Worm (Caenorhabditis elegans): ENCODE measurements around the gene igcm-1.

igcm-1 gene

ce11 chrX:813063-813462, 38.3 kb downstream of the igcm-1 start, which contains the start of gene F25E2.3:
TSS of gene F25E2.3 (minus strand) at chrX:813163.
- TF ChIP-seq lin-13 (tag; optimal IDR thresholded peaks at IDR 0.05) (no peak), nhr-12 (tag; optimal IDR thresholded peaks at IDR 0.05) (no peak)

ce11 chrX:812264-812663, 39.1 kb downstream of the igcm-1 start:
- no peak for TF ChIP-seq unc-62 (GFP tag; optimal IDR thresholded peaks at IDR 0.05)
- TF ChIP-seq sem-2 (GFP tag; optimal IDR thresholded peaks at IDR 0.05), result no peak
- peak; percentile 93 for TF ChIP-seq hlh-1 (tag; optimal IDR thresholded peaks at IDR 0.05)
- TF ChIP-seq M03D4.4 (tag; optimal IDR thresholded peaks at IDR 0.05), result no peak
- TF ChIP-seq tbx-8 (GFP tag; optimal IDR thresholded peaks at IDR 0.05), result no peak
- TF ChIP-seq ham-2 (GFP tag; optimal IDR thresholded peaks at IDR 0.05), result no peak
- no peak for TF ChIP-seq mep-1 (tag; optimal IDR thresholded peaks at IDR 0.05)
- no peak for TF ChIP-seq ztf-11 (tag; optimal IDR thresholded peaks at IDR 0.05)
- no peak for TF ChIP-seq unc-39 (tag; optimal IDR thresholded peaks at IDR 0.05)
- peak; percentile 40 for TF ChIP-seq unc-120 (tag; optimal IDR thresholded peaks at IDR 0.05; ENCODE audit: poor library complexity, severe bottlenecking)
- no peak for TF ChIP-seq drap-1 (GFP tag; optimal IDR thresholded peaks at IDR 0.05)
- TF ChIP-seq cnd-1 (tag; optimal IDR thresholded peaks at IDR 0.05), result no peak

- TF ChIP-seq drap-1 (GFP tag; optimal IDR thresholded peaks at IDR 0.05), result no peak
- no peak for TF ChIP-seq unc-62 (GFP tag; optimal IDR thresholded peaks at IDR 0.05)
- no peak for TF ChIP-seq ces-1 (GFP tag; optimal IDR thresholded peaks at IDR 0.05)
- no peak for TF ChIP-seq sem-2 (GFP tag; optimal IDR thresholded peaks at IDR 0.05)
- TF ChIP-seq M03D4.4 (tag; optimal IDR thresholded peaks at IDR 0.05), result no peak
- no peak for TF ChIP-seq mep-1 (tag; optimal IDR thresholded peaks at IDR 0.05)
- no peak for TF ChIP-seq ham-2 (GFP tag; optimal IDR thresholded peaks at IDR 0.05)
- TF ChIP-seq snpc-4 (tag; optimal IDR thresholded peaks at IDR 0.05), result no peak
- TF ChIP-seq nhr-2 (tag; optimal IDR thresholded peaks at IDR 0.05), result no peak
- no peak for TF ChIP-seq ceh-39 (tag; optimal IDR thresholded peaks at IDR 0.05)
- TF ChIP-seq elt-1 (tag; optimal IDR thresholded peaks at IDR 0.05; ENCODE audit: borderline replicate concordance, insufficient read depth), result no peak
- no peak for TF ChIP-seq ceh-43 (GFP tag; optimal IDR thresholded peaks at IDR 0.05)
- TF ChIP-seq pha-4 (tag; optimal IDR thresholded peaks at IDR 0.05), result no peak
- TF ChIP-seq unc-120 (tag; optimal IDR thresholded peaks at IDR 0.05; ENCODE audit: poor library complexity, severe bottlenecking), result no peak
- no peak for TF ChIP-seq hlh-1 (tag; optimal IDR thresholded peaks at IDR 0.05)
Observed at ce11 chrX:810694-811093, 40.6 kb downstream of the igcm-1 start, which contains the start of gene F25E2.2. TSS of gene F25E2.2 (minus strand) at chrX:810794.

ce11 chrX:806515-806914, 44.8 kb downstream of the igcm-1 start:
- TF ChIP-seq nhr-2 (tag; optimal IDR thresholded peaks at IDR 0.05) (peak; percentile 38), unc-62 (GFP tag; optimal IDR thresholded peaks at IDR 0.05) (peak; percentile 69), zip-8 (tag; optimal IDR thresholded peaks at IDR 0.05) (no peak), lin-32 (GFP tag; optimal IDR thresholded peaks at IDR 0.05) (peak; percentile 14), lsy-2 (tag; optimal IDR thresholded peaks at IDR 0.05) (peak; percentile 89), sptf-1 (tag; optimal IDR thresholded peaks at IDR 0.05) (peak; percentile 92), elt-1 (tag; optimal IDR thresholded peaks at IDR 0.05; ENCODE audit: borderline replicate concordance, insufficient read depth) (no peak), ztf-11 (tag; optimal IDR thresholded peaks at IDR 0.05) (peak; percentile 84), hlh-1 (tag; optimal IDR thresholded peaks at IDR 0.05) (peak; percentile 84), mls-2 (tag; optimal IDR thresholded peaks at IDR 0.05) (peak; percentile 83), ceh-39 (tag; optimal IDR thresholded peaks at IDR 0.05) (peak; percentile 98), nhr-76 (tag; optimal IDR thresholded peaks at IDR 0.05) (no peak), ceh-83 (GFP tag; optimal IDR thresholded peaks at IDR 0.05) (peak; percentile 43), ces-1 (GFP tag; optimal IDR thresholded peaks at IDR 0.05) (peak; percentile 96), ham-2 (GFP tag; optimal IDR thresholded peaks at IDR 0.05) (peak; percentile 38), unc-39 (tag; optimal IDR thresholded peaks at IDR 0.05) (peak; percentile 92), flh-1 (GFP tag; optimal IDR thresholded peaks at IDR 0.05) (no peak), mab-5 (tag; optimal IDR thresholded peaks at IDR 0.05) (peak; percentile 92), blmp-1 (tag; optimal IDR thresholded peaks at IDR 0.05) (peak; percentile 16), mep-1 (tag; optimal IDR thresholded peaks at IDR 0.05) (peak; percentile 96), drap-1 (GFP tag; optimal IDR thresholded peaks at IDR 0.05) (peak; percentile 93), sem-2 (GFP tag; optimal IDR thresholded peaks at IDR 0.05) (no peak), ceh-43 (GFP tag; optimal IDR thresholded peaks at IDR 0.05) (peak; percentile 74), tbx-8 (GFP tag; optimal IDR thresholded peaks at IDR 0.05) (peak; percentile 59), bed-3 (GFP tag; optimal IDR thresholded peaks at IDR 0.05) (peak; percentile 51), unc-120 (tag; optimal IDR thresholded peaks at IDR 0.05; ENCODE audit: poor library complexity, severe bottlenecking) (peak; percentile 78), snpc-4 (tag; optimal IDR thresholded peaks at IDR 0.05) (no peak), nhr-12 (tag; optimal IDR thresholded peaks at IDR 0.05) (peak; percentile 74), M03D4.4 (tag; optimal IDR thresholded peaks at IDR 0.05) (peak; percentile 78), nhr-237 (tag; optimal IDR thresholded peaks at IDR 0.05) (peak; percentile 99), nhr-28 (tag; optimal IDR thresholded peaks at IDR 0.05) (peak; percentile 66), lin-13 (tag; optimal IDR thresholded peaks at IDR 0.05) (peak; percentile 84), pha-4 (tag; optimal IDR thresholded peaks at IDR 0.05) (peak; percentile 98), elt-3 (tag; optimal IDR thresholded peaks at IDR 0.05) (peak; percentile 94), cnd-1 (tag; optimal IDR thresholded peaks at IDR 0.05) (peak; percentile 86)

All from whole organism, mixed stage, embryonic.